Fruit fly (Drosophila melanogaster): ENCODE data around the gene fend.

DNA sequence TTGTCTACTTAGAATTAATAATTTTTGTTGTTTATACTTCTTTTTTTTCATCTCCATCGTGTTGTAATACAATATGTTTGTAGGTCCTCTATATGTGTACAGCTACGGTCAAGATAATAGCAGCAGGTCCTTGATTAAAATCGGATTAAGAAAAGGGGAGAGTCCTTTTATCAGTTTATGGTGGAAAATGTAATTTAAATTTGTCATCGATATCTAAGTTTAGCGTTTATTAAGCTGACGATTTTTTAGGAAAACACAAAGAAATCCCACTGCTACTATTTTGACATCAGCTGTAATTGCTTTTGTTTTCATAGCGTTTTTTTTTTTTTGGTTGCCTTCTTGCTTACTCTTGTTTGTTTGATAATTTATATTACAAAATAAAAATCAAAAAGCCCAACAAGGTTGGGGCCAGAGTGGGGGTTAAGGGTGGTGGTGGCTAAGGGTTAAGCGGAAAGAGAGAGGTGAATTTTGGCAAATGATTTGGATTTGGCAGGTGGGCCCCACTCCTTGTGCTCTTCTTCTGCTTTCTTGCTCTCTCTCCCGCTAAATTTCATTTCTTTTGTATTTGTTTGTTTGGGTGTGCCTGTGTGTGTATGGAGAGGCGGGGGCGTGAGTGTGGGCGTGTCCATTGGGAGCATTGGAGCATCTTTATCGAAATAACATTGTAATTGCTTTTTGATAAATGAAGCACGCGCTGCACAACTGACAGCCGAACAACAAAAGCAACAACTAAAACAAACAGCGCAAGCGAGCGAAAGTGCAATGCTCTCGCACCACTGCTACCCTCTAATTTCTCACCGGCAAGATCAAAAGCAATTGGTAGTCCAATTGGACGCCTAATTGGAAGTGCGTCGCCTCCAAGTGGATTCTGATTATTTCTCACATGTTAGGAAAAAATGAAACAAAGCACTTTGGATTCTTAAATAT is 13.8 kb downstream of the fend start:
- TF ChIP-seq usp (GFP tag; optimal IDR thresholded peaks at IDR 0.05) (no peak), CG8478 (optimal IDR thresholded peaks at IDR 0.05) (no peak), Dll (optimal IDR thresholded peaks at IDR 0.05) (no peak), psq (optimal IDR thresholded peaks at IDR 0.05) (no peak)

Data from whole organism.